Fruit fly (Drosophila melanogaster): Measurements from ENCODE around the gene Vps60.
A peak's percentile ranks its signal among the peaks of the same experiment; 100 is the strongest.

Vps60 gene

dm6 chr3L:17613972-17614384 is 7.4 kb downstream of the Vps60 start (continued):
- TF ChIP-seq Pdp1 (GFP tag; optimal IDR thresholded peaks at IDR 0.05) (no peak), chinmo (GFP tag; IDR thresholded peaks at IDR 0.05; ENCODE audit: partially characterized antibody) (peak; percentile 99), Nf-YC (tag; optimal IDR thresholded peaks at IDR 0.05) (peak; percentile 41), br (optimal IDR thresholded peaks at IDR 0.05) (no peak), ind (GFP tag; optimal IDR thresholded peaks at IDR 0.05) (no peak), klu (GFP tag; IDR thresholded peaks at IDR 0.05) (no peak), odd (GFP tag; optimal IDR thresholded peaks at IDR 0.05) (no peak), Bgb (GFP tag; IDR thresholded peaks at IDR 0.05; ENCODE audit: partially characterized antibody) (peak; percentile 54; the same call in 1 of the 2 replicates), grau (tag; optimal IDR thresholded peaks at IDR 0.05) (no peak), CG3407 (GFP tag; optimal IDR thresholded peaks at IDR 0.05) (no peak), fru (optimal IDR thresholded peaks at IDR 0.05) (no peak), CG34376 (GFP tag; optimal IDR thresholded peaks at IDR 0.05) (peak; percentile 64), CG30431 (GFP tag; optimal IDR thresholded peaks at IDR 0.05) (no peak), CG11560 (tag; IDR thresholded peaks at IDR 0.05) (no peak), z (GFP tag; IDR thresholded peaks at IDR 0.05) (peak; percentile 97), Mad (GFP tag; optimal IDR thresholded peaks at IDR 0.05) (no peak), unc-4 (GFP tag; IDR thresholded peaks at IDR 0.05; ENCODE audit: partially characterized antibody) (peak; percentile 30; the same call in 1 of the 2 replicates), ase (GFP tag; IDR thresholded peaks at IDR 0.05) (no peak), ro (GFP tag; IDR thresholded peaks at IDR 0.05) (no peak), CG32767 (GFP tag; IDR thresholded peaks at IDR 0.05) (no peak), CG30020 (tag; optimal IDR thresholded peaks at IDR 0.05) (no peak), bowl (GFP tag; IDR thresholded peaks at IDR 0.05) (no peak), CG10267 (tag; optimal IDR thresholded peaks at IDR 0.05) (no peak), jumu (GFP tag; optimal IDR thresholded peaks at IDR 0.05) (no peak), CG7786 (GFP tag; optimal IDR thresholded peaks at IDR 0.05) (no peak), knrl (GFP tag; IDR thresholded peaks at IDR 0.05; ENCODE audit: partially characterized antibody) (0 out of 3 replicates have a peak, but pooled peaks have one; percentile 9), Eip74EF (GFP tag; optimal IDR thresholded peaks at IDR 0.05) (peak in 1 of 2 experiments; percentile 79), pho (GFP tag; optimal IDR thresholded peaks at IDR 0.05) (no peak), dati (GFP tag; IDR thresholded peaks at IDR 0.05) (no peak), Vsx1 (GFP tag; optimal IDR thresholded peaks at IDR 0.05) (no peak), CG6813 (GFP tag; optimal IDR thresholded peaks at IDR 0.05) (peak; percentile 17), NfI (GFP tag; optimal IDR thresholded peaks at IDR 0.05) (no peak), CG8478 (optimal IDR thresholded peaks at IDR 0.05) (peak; percentile 52), Bteb2 (GFP tag; optimal IDR thresholded peaks at IDR 0.05) (no peak), MTF-1 (GFP tag; optimal IDR thresholded peaks at IDR 0.05; ENCODE audit: borderline replicate concordance) (no peak), mam (GFP tag; optimal IDR thresholded peaks at IDR 0.05) (no peak), tup (GFP tag; optimal IDR thresholded peaks at IDR 0.05) (no peak), CG15514 (GFP tag; optimal IDR thresholded peaks at IDR 0.05) (peak; percentile 15), CG2678 (tag; optimal IDR thresholded peaks at IDR 0.05) (no peak), CG2116 (GFP tag; optimal IDR thresholded peaks at IDR 0.05) (no peak), run (tag; optimal IDR thresholded peaks at IDR 0.05) (no peak), CG8765 (GFP tag; IDR thresholded peaks at IDR 0.05) (no peak), sc (optimal IDR thresholded peaks at IDR 0.05) (no peak), sc (GFP tag; optimal IDR thresholded peaks at IDR 0.05) (no peak), ftz-f1 (GFP tag; optimal IDR thresholded peaks at IDR 0.05) (peak; percentile 98), rib (GFP tag; IDR thresholded peaks at IDR 0.05) (peak; percentile 71), CG13287 (GFP tag; IDR thresholded peaks at IDR 0.05; ENCODE audit: partially characterized antibody) (peak; percentile 58; the same call in 1 of the 2 replicates), fd96Cb (tag; optimal IDR thresholded peaks at IDR 0.05) (no peak), Fer1 (GFP tag; optimal IDR thresholded peaks at IDR 0.05) (no peak), CG3838 (GFP tag; optimal IDR thresholded peaks at IDR 0.05) (no peak), wdn (GFP tag; IDR thresholded peaks at IDR 0.05) (no peak), cg (GFP tag; optimal IDR thresholded peaks at IDR 0.05) (peak; percentile 87)

Data from whole organism, embryonic.